Worm (Caenorhabditis elegans): ENCODE results near the gene C05B5.17.
A peak's percentile ranks its signal among the peaks of the same experiment; 100 is the strongest.

The C05B5.17 gene

DNA sequence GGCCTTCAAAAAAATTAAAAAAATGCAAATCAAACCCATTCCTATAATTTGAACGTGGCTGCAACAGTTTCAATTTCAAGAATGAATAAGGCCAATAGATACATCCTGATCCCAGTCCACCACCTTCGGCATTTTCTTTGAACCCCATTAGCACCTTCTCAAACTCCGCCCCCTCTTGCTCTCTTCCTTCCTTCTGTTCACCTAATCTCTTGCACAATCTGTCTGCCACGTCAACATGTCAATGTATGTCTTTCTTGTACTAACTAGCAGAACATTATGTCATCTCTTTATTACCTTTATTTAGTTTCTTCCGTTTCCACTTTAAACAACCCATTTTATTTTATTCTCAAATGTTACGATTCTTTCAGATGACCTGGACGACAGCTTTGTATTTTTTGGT lies 5.6 kb downstream of the C05B5.17 start, which contains the start of gene C05B5.4:
C05B5.4 (plus strand) TSS at position 351 of the 400 bp plus-strand sequence.
- TF ChIP-seq crh-2 (tag; optimal IDR thresholded peaks at IDR 0.05) (no peak), lsy-2 (tag; optimal IDR thresholded peaks at IDR 0.05) (no peak)

DNA sequence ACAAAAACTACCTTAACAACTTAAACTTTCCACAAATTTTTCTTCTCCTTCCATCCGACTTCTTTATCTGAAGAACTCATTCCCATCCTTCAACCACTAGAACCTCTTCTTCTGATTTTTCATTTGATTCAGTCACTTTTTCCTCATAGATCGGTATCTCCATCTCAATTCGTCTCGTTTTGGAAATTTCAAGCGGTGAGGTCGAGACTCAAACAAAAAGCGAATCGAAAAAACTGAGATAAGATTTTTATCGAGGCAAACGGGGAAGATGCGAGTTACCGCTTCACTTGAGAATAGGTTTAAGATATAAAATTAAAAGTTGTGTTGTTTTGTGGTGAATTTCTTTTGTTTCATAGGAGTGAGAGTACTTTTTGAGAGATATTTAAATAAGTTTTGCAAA lies 7.8 kb downstream of the C05B5.17 start:
- TF ChIP-seq mdl-1 (tag; optimal IDR thresholded peaks at IDR 0.05) (no peak), Y55F3AM.14 (GFP tag; optimal IDR thresholded peaks at IDR 0.05) (no peak), nhr-237 (tag; optimal IDR thresholded peaks at IDR 0.05) (no peak), peb-1 (tag; optimal IDR thresholded peaks at IDR 0.05) (no peak), blmp-1 (tag; optimal IDR thresholded peaks at IDR 0.05; ENCODE audit: insufficient read depth) (peak; percentile 46), lin-39 (tag; optimal IDR thresholded peaks at IDR 0.05) (no peak), nhr-25 (tag; optimal IDR thresholded peaks at IDR 0.05) (peak; percentile 11), nhr-10 (tag; optimal IDR thresholded peaks at IDR 0.05) (no peak), R02D3.7 (tag; optimal IDR thresholded peaks at IDR 0.05) (no peak), skn-1 (tag; optimal IDR thresholded peaks at IDR 0.05) (no peak), lsy-2 (tag; optimal IDR thresholded peaks at IDR 0.05) (no peak), unc-55 (GFP tag; optimal IDR thresholded peaks at IDR 0.05) (no peak), dmd-4 (tag; optimal IDR thresholded peaks at IDR 0.05) (no peak), nhr-23 (tag; optimal IDR thresholded peaks at IDR 0.05) (peak; percentile 58), sem-4 (tag; optimal IDR thresholded peaks at IDR 0.05) (no peak), C34F6.9 (tag; optimal IDR thresholded peaks at IDR 0.05) (no peak), ceh-16 (tag; optimal IDR thresholded peaks at IDR 0.05) (peak; percentile 75), lin-13 (GFP tag; optimal IDR thresholded peaks at IDR 0.05) (no peak), zag-1 (tag; optimal IDR thresholded peaks at IDR 0.05) (no peak), sma-9 (GFP tag; optimal IDR thresholded peaks at IDR 0.05) (no peak), sma-9 (tag; optimal IDR thresholded peaks at IDR 0.05) (no peak), nhr-21 (tag; optimal IDR thresholded peaks at IDR 0.05) (no peak), unc-39 (tag; optimal IDR thresholded peaks at IDR 0.05) (no peak), elt-1 (tag; optimal IDR thresholded peaks at IDR 0.05) (peak; percentile 66), F13H6.1 (tag; optimal IDR thresholded peaks at IDR 0.05) (no peak)

DNA sequence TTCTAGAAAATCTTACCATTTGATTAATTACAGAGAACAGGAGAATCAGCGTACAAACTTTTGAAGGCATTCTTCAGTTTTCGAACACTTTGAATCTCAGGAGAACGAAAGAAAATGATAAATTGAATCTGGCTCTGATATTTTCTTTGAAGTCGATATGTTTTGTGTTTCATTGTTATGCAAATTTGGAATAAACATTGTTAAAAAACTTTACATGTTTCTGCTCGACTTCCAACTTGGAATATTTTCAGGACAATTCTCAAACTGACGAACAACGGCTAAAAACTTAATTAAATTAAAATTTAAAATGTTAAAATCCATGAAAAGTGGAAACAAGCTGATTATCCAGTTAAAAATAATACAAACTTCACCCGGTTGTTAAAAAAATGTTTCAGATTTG lies 10.8 kb downstream of the C05B5.17 start, which contains the start of gene C05B5.1:
C05B5.1 (minus strand) TSS at position 101 of the 400 bp plus-strand sequence.
- TF ChIP-seq zag-1 (tag; optimal IDR thresholded peaks at IDR 0.05) (no peak), unc-62 (GFP tag; optimal IDR thresholded peaks at IDR 0.05) (no peak), nhr-10 (tag; optimal IDR thresholded peaks at IDR 0.05) (no peak), lsy-2 (tag; optimal IDR thresholded peaks at IDR 0.05) (no peak)

DNA sequence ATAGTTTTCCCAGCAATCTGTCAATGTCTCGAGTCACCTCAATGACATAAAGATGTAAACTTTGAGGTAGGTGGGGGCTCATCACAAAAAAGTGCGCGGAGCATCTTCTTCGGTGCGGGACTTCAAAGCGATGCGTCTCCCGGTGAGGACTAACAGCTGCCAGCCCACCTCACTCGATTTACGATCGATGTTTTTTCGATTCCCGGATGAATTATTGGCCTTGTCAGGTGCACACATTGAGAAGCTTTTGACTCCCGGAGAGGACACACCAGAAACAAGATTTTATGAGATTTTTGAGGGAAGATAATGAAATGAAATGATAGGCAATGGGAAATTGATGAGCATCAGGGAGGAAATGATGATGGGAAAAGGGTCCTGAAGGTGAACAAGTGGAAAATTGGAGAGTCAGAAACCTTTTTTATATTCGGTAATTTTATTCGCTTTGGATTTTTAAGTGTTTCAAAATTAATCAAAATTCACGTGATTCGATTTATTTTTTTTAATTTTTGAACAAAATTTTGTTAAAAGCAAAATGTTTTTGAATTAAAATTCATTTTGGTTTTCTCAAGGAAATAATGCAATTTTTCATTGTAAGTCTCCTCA lies 12.2 kb downstream of the C05B5.17 start, which contains the start of gene C05B5.12:
C05B5.12 (plus strand) TSS at position 553 of the 603 bp plus-strand sequence.
- TF ChIP-seq nhr-129 (tag; optimal IDR thresholded peaks at IDR 0.05) (peak; percentile 39), ztf-1 (GFP tag; conservative IDR thresholded peaks at IDR 0.05) (no peak)

DNA sequence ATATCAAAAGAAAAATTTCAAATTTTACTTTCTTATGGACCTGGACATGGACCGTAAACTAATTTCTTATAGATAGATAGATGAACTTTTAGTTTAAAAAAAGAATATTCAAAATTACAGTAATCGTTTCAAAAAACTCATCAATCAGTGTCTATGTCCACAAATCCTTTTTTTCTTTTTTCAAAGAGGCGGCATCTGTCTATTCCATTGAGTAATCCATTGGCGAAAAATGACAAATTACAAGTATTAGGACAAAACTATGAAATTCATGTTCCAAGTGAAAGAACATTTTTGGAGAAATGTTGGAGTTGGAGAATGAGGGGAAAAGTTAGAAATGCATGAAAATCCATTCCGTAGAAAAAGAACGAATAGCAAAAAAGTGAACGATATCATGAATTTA lies 13.6 kb downstream of the C05B5.17 start:
- TF ChIP-seq unc-55 (GFP tag; optimal IDR thresholded peaks at IDR 0.05) (peak; percentile 95), peb-1 (tag; optimal IDR thresholded peaks at IDR 0.05) (no peak), mab-5 (tag; optimal IDR thresholded peaks at IDR 0.05) (peak; percentile 74)

DNA sequence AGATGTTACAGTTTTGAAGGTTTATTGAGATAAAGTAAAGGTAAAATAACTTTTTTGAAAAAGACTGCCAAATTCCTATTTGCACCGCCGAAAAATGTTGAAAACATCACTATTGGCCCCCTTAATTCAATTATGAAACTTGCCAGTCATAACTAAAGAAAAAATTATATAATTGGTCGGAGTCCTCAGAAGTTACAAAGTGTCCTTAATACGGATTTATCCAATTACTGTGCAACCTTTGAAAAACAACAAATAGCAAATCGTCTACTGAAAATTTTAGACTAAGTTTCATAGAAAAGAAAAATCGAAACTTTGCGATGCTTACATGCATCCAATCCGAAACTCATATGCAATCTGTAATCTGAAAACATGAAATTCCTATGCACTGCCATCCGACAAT lies 14.5 kb downstream of the C05B5.17 start:
- TF ChIP-seq peb-1 (tag; optimal IDR thresholded peaks at IDR 0.05): no peak
- no peak for TF ChIP-seq mab-5 (tag; optimal IDR thresholded peaks at IDR 0.05)
- TF ChIP-seq nhr-237 (tag; optimal IDR thresholded peaks at IDR 0.05): no peak
- no peak for TF ChIP-seq mdl-1 (tag; optimal IDR thresholded peaks at IDR 0.05)
- TF ChIP-seq elt-3 (tag; optimal IDR thresholded peaks at IDR 0.05): no peak
- TF ChIP-seq unc-55 (GFP tag; optimal IDR thresholded peaks at IDR 0.05): no peak
- TF ChIP-seq ztf-11 (tag; optimal IDR thresholded peaks at IDR 0.05): no peak
- TF ChIP-seq ztf-1 (GFP tag; conservative IDR thresholded peaks at IDR 0.05): no peak
- no peak for TF ChIP-seq nhr-77 (tag; optimal IDR thresholded peaks at IDR 0.05)
- no peak for TF ChIP-seq elt-1 (tag; optimal IDR thresholded peaks at IDR 0.05)
- no peak for TF ChIP-seq R02D3.7 (tag; optimal IDR thresholded peaks at IDR 0.05)
- TF ChIP-seq ceh-82 (tag; optimal IDR thresholded peaks at IDR 0.05): no peak
- TF ChIP-seq ZK546.5 (tag; optimal IDR thresholded peaks at IDR 0.05): no peak
- no peak for TF ChIP-seq unc-39 (tag; optimal IDR thresholded peaks at IDR 0.05)
